Fruit fly (Drosophila melanogaster): ENCODE results near the gene CG9393.
A peak's percentile ranks its signal among the peaks of the same experiment; 100 is the strongest.

Gene CG9393

dm6 chr3R:9551659-9552435, 11.6 kb downstream of the CG9393 start, which contains the start of the genes mura and RnpS1:
Gene mura, minus strand, starts transcription at chr3R:9551806.
Gene RnpS1, plus strand, starts transcription at chr3R:9552034.
- TF ChIP-seq CG5204 (GFP tag; optimal IDR thresholded peaks at IDR 0.05), result no peak
- TF ChIP-seq tj (GFP tag; optimal IDR thresholded peaks at IDR 0.05), result no peak
- peak; percentile 8 for TF ChIP-seq Mnt (GFP tag; optimal IDR thresholded peaks at IDR 0.05)
- TF ChIP-seq bab1 (GFP tag; optimal IDR thresholded peaks at IDR 0.05), result peak; percentile 20
- TF ChIP-seq cnc (optimal IDR thresholded peaks at IDR 0.05), result no peak
- TF ChIP-seq CG7045 (GFP tag; optimal IDR thresholded peaks at IDR 0.05), result no peak
- peak; percentile 53 for TF ChIP-seq cic (GFP tag; optimal IDR thresholded peaks at IDR 0.05)

- TF ChIP-seq CG12768 (GFP tag; optimal IDR thresholded peaks at IDR 0.05), result peak; percentile 83
- TF ChIP-seq cnc (optimal IDR thresholded peaks at IDR 0.05), result peak in 1 of 2 experiments; percentile 80
- peak; percentile 47 for TF ChIP-seq ovo (GFP tag; optimal IDR thresholded peaks at IDR 0.05)
- peak; percentile 93 for TF ChIP-seq Mnt (GFP tag; optimal IDR thresholded peaks at IDR 0.05)
- peak; percentile 68 for TF ChIP-seq Crg-1 (GFP tag; optimal IDR thresholded peaks at IDR 0.05)
- peak; percentile 52 for TF ChIP-seq CG14711 (tag; optimal IDR thresholded peaks at IDR 0.05)
- peak; percentile 57 for TF ChIP-seq CG11617 (GFP tag; optimal IDR thresholded peaks at IDR 0.05)
- TF ChIP-seq kay (GFP tag; ENCODE audit: borderline replicate concordance), result no peak
- peak; percentile 20 for TF ChIP-seq bab1 (GFP tag; optimal IDR thresholded peaks at IDR 0.05)
- TF ChIP-seq CG7101 (tag; optimal IDR thresholded peaks at IDR 0.05), result peak; percentile 63
- TF ChIP-seq pad (GFP tag; optimal IDR thresholded peaks at IDR 0.05), result peak; percentile 56
- peak; percentile 78 for TF ChIP-seq tj (GFP tag; optimal IDR thresholded peaks at IDR 0.05)
- TF ChIP-seq Hr96 (GFP tag; optimal IDR thresholded peaks at IDR 0.05), result peak; percentile 31
- TF ChIP-seq CG5204 (GFP tag; optimal IDR thresholded peaks at IDR 0.05), result no peak
- no peak for TF ChIP-seq toe (GFP tag; optimal IDR thresholded peaks at IDR 0.05)
- peak; percentile 51 for TF ChIP-seq CG7045 (GFP tag; optimal IDR thresholded peaks at IDR 0.05)
- peak; percentile 89 for TF ChIP-seq cic (GFP tag; optimal IDR thresholded peaks at IDR 0.05)
- TF ChIP-seq Clk (GFP tag; optimal IDR thresholded peaks at IDR 0.05), result peak; percentile 23
- peak; percentile 43 for TF ChIP-seq CG33017 (tag; optimal IDR thresholded peaks at IDR 0.05)
- TF ChIP-seq CG1620 (GFP tag; optimal IDR thresholded peaks at IDR 0.05), result peak; percentile 6
Observed at dm6 chr3R:9551013-9551658, 12.3 kb downstream of the CG9393 start.

dm6 chr3R:9550265-9551012, 13.0 kb downstream of the CG9393 start:
- peak; percentile 60 for TF ChIP-seq Mnt (GFP tag; optimal IDR thresholded peaks at IDR 0.05)
- no peak for TF ChIP-seq Clk (GFP tag; optimal IDR thresholded peaks at IDR 0.05)
- TF ChIP-seq Crg-1 (GFP tag; optimal IDR thresholded peaks at IDR 0.05), result peak; percentile 0

dm6 chr3R:9548769-9549168, 14.7 kb downstream of the CG9393 start:
- TF ChIP-seq Mnt (GFP tag; optimal IDR thresholded peaks at IDR 0.05) (peak; percentile 22), cic (GFP tag; optimal IDR thresholded peaks at IDR 0.05) (peak; percentile 66), Clk (GFP tag; optimal IDR thresholded peaks at IDR 0.05) (no peak), cnc (optimal IDR thresholded peaks at IDR 0.05) (no peak)

dm6 chr3R:9546808-9547381, 16.6 kb downstream of the CG9393 start:
- TF ChIP-seq pad (GFP tag; optimal IDR thresholded peaks at IDR 0.05) (no peak), CG7045 (GFP tag; optimal IDR thresholded peaks at IDR 0.05) (no peak), CG1620 (GFP tag; optimal IDR thresholded peaks at IDR 0.05) (no peak), cic (GFP tag; optimal IDR thresholded peaks at IDR 0.05) (no peak), Mnt (GFP tag; optimal IDR thresholded peaks at IDR 0.05) (no peak), CG7101 (tag; optimal IDR thresholded peaks at IDR 0.05) (no peak), Clk (GFP tag; optimal IDR thresholded peaks at IDR 0.05) (no peak), bab1 (GFP tag; optimal IDR thresholded peaks at IDR 0.05) (no peak), cnc (optimal IDR thresholded peaks at IDR 0.05) (no peak), CG14711 (tag; optimal IDR thresholded peaks at IDR 0.05) (no peak), kay (GFP tag; ENCODE audit: borderline replicate concordance) (no peak), CG11617 (GFP tag; optimal IDR thresholded peaks at IDR 0.05) (no peak), Hr96 (GFP tag; optimal IDR thresholded peaks at IDR 0.05) (no peak), CG33017 (tag; optimal IDR thresholded peaks at IDR 0.05) (no peak), CG12768 (GFP tag; optimal IDR thresholded peaks at IDR 0.05) (no peak), toe (GFP tag; optimal IDR thresholded peaks at IDR 0.05) (no peak), CG5204 (GFP tag; optimal IDR thresholded peaks at IDR 0.05) (no peak), ovo (GFP tag; optimal IDR thresholded peaks at IDR 0.05) (no peak), Crg-1 (GFP tag; optimal IDR thresholded peaks at IDR 0.05) (no peak), tj (GFP tag; optimal IDR thresholded peaks at IDR 0.05) (no peak)
